4 fruit fly cellular contexts compared by ENCODE assay signal in genomic region chr3R:22816437-22817173, dm6.
TF ChIP-seq lines count a peak whose summit lies in the region.

No protein-coding gene starts in this region.

TF ChIP-seq in whole organism, adult, 20 proteins besides CTCF, POLR2A, EP300 and RAD21 (continued from another document):
- no peak for TF ChIP-seq ovo (GFP tag; optimal IDR thresholded peaks at IDR 0.05; lab: Kevin White, UChicago)

TF ChIP-seq in whole organism, embryonic, 481 proteins besides CTCF, POLR2A, EP300 and RAD21 (continued from another document and continues in another):
- peak; percentile 37; the same call in 1 of the 2 replicates for TF ChIP-seq sisA (GFP tag; IDR thresholded peaks at IDR 0.05; lab: Robert Waterston, UW)
- no peak for TF ChIP-seq Vsx1 (GFP tag; optimal IDR thresholded peaks at IDR 0.05; lab: Kevin White, UChicago)
- TF ChIP-seq CG11696 (GFP tag; IDR thresholded peaks at IDR 0.05; lab: Robert Waterston, UW), result 0 out of 2 replicates have a peak, but pooled peaks have one; percentile 20
- peak; percentile 66; the same call in 2 of the 3 replicates for TF ChIP-seq zfh1 (GFP tag; IDR thresholded peaks at IDR 0.05; lab: Robert Waterston, UW)
- TF ChIP-seq fd102C (GFP tag; optimal IDR thresholded peaks at IDR 0.05; lab: Kevin White, UChicago), result no peak
- TF ChIP-seq p53 (GFP tag; optimal IDR thresholded peaks at IDR 0.05; lab: Kevin White, UChicago), result no peak
- no peak for TF ChIP-seq CG17568 (GFP tag; optimal IDR thresholded peaks at IDR 0.05; lab: Kevin White, UChicago)
- no peak for TF ChIP-seq Chrac-16 (GFP tag; optimal IDR thresholded peaks at IDR 0.05; lab: Kevin White, UChicago)
- TF ChIP-seq esg (GFP tag; conservative IDR thresholded peaks at IDR 0.05; lab: Robert Waterston, UW), result peak; percentile 25; the same call in 1 of the 2 replicates
- peak; percentile 65 for TF ChIP-seq CG4404 (GFP tag; IDR thresholded peaks at IDR 0.05; lab: Robert Waterston, UW)
- TF ChIP-seq CG10366 (GFP tag; IDR thresholded peaks at IDR 0.05; lab: Robert Waterston, UW), result peak; percentile 35; the same call in 1 of the 2 replicates
- TF ChIP-seq CG10959 (GFP tag; IDR thresholded peaks at IDR 0.05; lab: Robert Waterston, UW), result peak; percentile 53
- TF ChIP-seq MBD-R2 (GFP tag; IDR thresholded peaks at IDR 0.05; lab: Robert Waterston, UW), result no peak
- TF ChIP-seq Ptx1 (GFP tag; IDR thresholded peaks at IDR 0.05; lab: Robert Waterston, UW), result 0 out of 2 replicates have a peak, but pooled peaks have one; percentile 12
- no peak for TF ChIP-seq CG33557 (GFP tag; optimal IDR thresholded peaks at IDR 0.05; lab: Kevin White, UChicago)
- peak; percentile 72; the same call in 1 of the 2 replicates for TF ChIP-seq Xrp1 (GFP tag; IDR thresholded peaks at IDR 0.05; lab: Robert Waterston, UW)
- TF ChIP-seq Drgx (GFP tag; IDR thresholded peaks at IDR 0.05; lab: Robert Waterston, UW), result peak; percentile 67
- TF ChIP-seq CG15696 (tag; optimal IDR thresholded peaks at IDR 0.05; lab: Kevin White, UChicago), result no peak
- TF ChIP-seq CG11695 (GFP tag; IDR thresholded peaks at IDR 0.05; lab: Robert Waterston, UW), result 0 out of 3 replicates have a peak, but pooled peaks have one; percentile 16
- TF ChIP-seq CG8765 (GFP tag; IDR thresholded peaks at IDR 0.05; lab: Robert Waterston, UW), result peak; percentile 62
- TF ChIP-seq ara (GFP tag; IDR thresholded peaks at IDR 0.05; lab: Robert Waterston, UW), result peak; percentile 62; the same call in 1 of the 2 replicates
- TF ChIP-seq Blimp-1 (GFP tag; optimal IDR thresholded peaks at IDR 0.05; lab: Kevin White, UChicago), result peak; percentile 46
- peak; percentile 41; the same call in 1 of the 3 replicates for TF ChIP-seq tgo (GFP tag; IDR thresholded peaks at IDR 0.05; lab: Robert Waterston, UW)
- peak; percentile 82 for TF ChIP-seq sens (GFP tag; lab: Kevin White, UChicago)
- peak; percentile 15 for TF ChIP-seq CG4820 (GFP tag; optimal IDR thresholded peaks at IDR 0.05; lab: Kevin White, UChicago)
- TF ChIP-seq CG6689 (GFP tag; IDR thresholded peaks at IDR 0.05; lab: Robert Waterston, UW), result peak; percentile 54
- TF ChIP-seq fd96Cb (tag; optimal IDR thresholded peaks at IDR 0.05; lab: Kevin White, UChicago), result peak; percentile 22
- TF ChIP-seq CG11504 (tag; optimal IDR thresholded peaks at IDR 0.05; lab: Kevin White, UChicago), result peak; percentile 39
- TF ChIP-seq mld (GFP tag; IDR thresholded peaks at IDR 0.05; lab: Robert Waterston, UW; ENCODE audit: partially characterized antibody), result no peak
- TF ChIP-seq chn (GFP tag; optimal IDR thresholded peaks at IDR 0.05; lab: Kevin White, UChicago), result peak; percentile 0
- peak; percentile 33 for TF ChIP-seq unpg (GFP tag; optimal IDR thresholded peaks at IDR 0.05; lab: Kevin White, UChicago)
- TF ChIP-seq Fer3 (tag; optimal IDR thresholded peaks at IDR 0.05; lab: Kevin White, UChicago), result no peak
- TF ChIP-seq dmrt11E (tag; optimal IDR thresholded peaks at IDR 0.05; lab: Kevin White, UChicago), result peak; percentile 31
- TF ChIP-seq CG32772 (GFP tag; IDR thresholded peaks at IDR 0.05; lab: Robert Waterston, UW), result peak; percentile 34; the same call in 1 of the 2 replicates
- TF ChIP-seq sob (GFP tag; IDR thresholded peaks at IDR 0.05; lab: Robert Waterston, UW), result peak; percentile 18; the same call in 1 of the 2 replicates
- 0 out of 2 replicates have a peak, but pooled peaks have one; percentile 18 for TF ChIP-seq CG31441 (GFP tag; IDR thresholded peaks at IDR 0.05; lab: Robert Waterston, UW)
- TF ChIP-seq ranshi (GFP tag; IDR thresholded peaks at IDR 0.05; lab: Robert Waterston, UW), result peak; percentile 25; the same call in 1 of the 2 replicates
- peak; percentile 20 for TF ChIP-seq CG9727 (GFP tag; optimal IDR thresholded peaks at IDR 0.05; lab: Kevin White, UChicago)
- peak; percentile 13 for TF ChIP-seq Sox102F (GFP tag; optimal IDR thresholded peaks at IDR 0.05; lab: Kevin White, UChicago)
- 0 out of 3 replicates have a peak, but pooled peaks have one; percentile 28 for TF ChIP-seq ken (GFP tag; IDR thresholded peaks at IDR 0.05; lab: Robert Waterston, UW)

TF ChIP-seq in whole organism, prepupa, 60 proteins besides CTCF, POLR2A, EP300 and RAD21 (continued from another document):
- peak; percentile 68; the same call in 2 of the 3 replicates for TF ChIP-seq eg (GFP tag; IDR thresholded peaks at IDR 0.05; lab: Robert Waterston, UW)
- no peak for TF ChIP-seq Sox102F (GFP tag; optimal IDR thresholded peaks at IDR 0.05; lab: Kevin White, UChicago)
- TF ChIP-seq CG6163 (GFP tag; IDR thresholded peaks at IDR 0.05; lab: Robert Waterston, UW), result peak; percentile 54; the same call in 2 of the 3 replicates
- TF ChIP-seq cyc (GFP tag; optimal IDR thresholded peaks at IDR 0.05; lab: Kevin White, UChicago), result peak; percentile 28
- peak; percentile 40 for TF ChIP-seq OdsH (GFP tag; optimal IDR thresholded peaks at IDR 0.05; lab: Kevin White, UChicago)
- no peak for TF ChIP-seq CG3032 (tag; optimal IDR thresholded peaks at IDR 0.05; lab: Kevin White, UChicago)
- TF ChIP-seq lz (GFP tag; optimal IDR thresholded peaks at IDR 0.05; lab: Kevin White, UChicago), result peak; percentile 31
- no peak for TF ChIP-seq CG8319 (GFP tag; optimal IDR thresholded peaks at IDR 0.05; lab: Kevin White, UChicago)
- TF ChIP-seq CG8632 (GFP tag; optimal IDR thresholded peaks at IDR 0.05; lab: Kevin White, UChicago), result peak; percentile 37
- TF ChIP-seq ss (GFP tag; optimal IDR thresholded peaks at IDR 0.05; lab: Kevin White, UChicago), result peak in 1 of 2 experiments; percentile 8
- TF ChIP-seq CG11902 (GFP tag; optimal IDR thresholded peaks at IDR 0.05; lab: Kevin White, UChicago), result no peak
- peak; percentile 52 for TF ChIP-seq CG32006 (GFP tag; optimal IDR thresholded peaks at IDR 0.05; lab: Kevin White, UChicago)
- no peak for TF ChIP-seq CG16779 (tag; optimal IDR thresholded peaks at IDR 0.05; lab: Kevin White, UChicago)
- peak; percentile 44 for TF ChIP-seq CG10669 (GFP tag; optimal IDR thresholded peaks at IDR 0.05; lab: Kevin White, UChicago)
- TF ChIP-seq esn (GFP tag; optimal IDR thresholded peaks at IDR 0.05; lab: Kevin White, UChicago), result no peak
- peak; percentile 41 for TF ChIP-seq Ets96B (tag; optimal IDR thresholded peaks at IDR 0.05; lab: Kevin White, UChicago)
- peak; percentile 25 for TF ChIP-seq acj6 (GFP tag; optimal IDR thresholded peaks at IDR 0.05; lab: Kevin White, UChicago)
- peak; percentile 28 for TF ChIP-seq CG6808 (GFP tag; optimal IDR thresholded peaks at IDR 0.05; lab: Kevin White, UChicago)
- peak; percentile 26 for TF ChIP-seq Smox (GFP tag; optimal IDR thresholded peaks at IDR 0.05; lab: Kevin White, UChicago)
- no peak for TF ChIP-seq CG11762 (GFP tag; optimal IDR thresholded peaks at IDR 0.05; lab: Kevin White, UChicago; ENCODE audit: insufficient read depth)
- TF ChIP-seq vri (GFP tag; optimal IDR thresholded peaks at IDR 0.05; lab: Kevin White, UChicago), result no peak
- no peak for TF ChIP-seq CG6854 (GFP tag; optimal IDR thresholded peaks at IDR 0.05; lab: Kevin White, UChicago)
- peak; percentile 2 for TF ChIP-seq fd59A (GFP tag; optimal IDR thresholded peaks at IDR 0.05; lab: Kevin White, UChicago)
- peak; percentile 3 for TF ChIP-seq Sox14 (GFP tag; optimal IDR thresholded peaks at IDR 0.05; lab: Kevin White, UChicago)
- TF ChIP-seq CG4318 (GFP tag; optimal IDR thresholded peaks at IDR 0.05; lab: Kevin White, UChicago), result peak; percentile 3
- TF ChIP-seq CG6792 (GFP tag; optimal IDR thresholded peaks at IDR 0.05; lab: Kevin White, UChicago), result peak; percentile 12
- peak; percentile 27 for TF ChIP-seq Eip75B (GFP tag; optimal IDR thresholded peaks at IDR 0.05; lab: Kevin White, UChicago)
- peak; percentile 47; the same call in 1 of the 2 replicates for TF ChIP-seq CG11294 (GFP tag; IDR thresholded peaks at IDR 0.05; lab: Robert Waterston, UW)
- TF ChIP-seq topi (GFP tag; optimal IDR thresholded peaks at IDR 0.05; lab: Kevin White, UChicago), result peak; percentile 36
- peak; percentile 79 for TF ChIP-seq Eip78C (GFP tag; lab: Kevin White, UChicago)
- TF ChIP-seq CG34406 (GFP tag; optimal IDR thresholded peaks at IDR 0.05; lab: Kevin White, UChicago), result peak; percentile 18
- TF ChIP-seq dac (GFP tag; optimal IDR thresholded peaks at IDR 0.05; lab: Kevin White, UChicago), result no peak
- peak; percentile 75 for TF ChIP-seq svp (GFP tag; lab: Kevin White, UChicago)
- TF ChIP-seq CG7368 (GFP tag; optimal IDR thresholded peaks at IDR 0.05; lab: Kevin White, UChicago), result no peak

TF ChIP-seq in whole organism, pupa, 21 proteins besides CTCF, POLR2A, EP300 and RAD21 (continued from another document):
- TF ChIP-seq CG4496 (GFP tag; IDR thresholded peaks at IDR 0.05; lab: Robert Waterston, UW), result peak; percentile 77; the same call in 2 of the 3 replicates
